Worm (Caenorhabditis elegans) whole organism, L4 larva: ENCODE results near the gene ZK470.14.

Source experiments
- F44E2.7 ChIP-seq: fragments of 200-800 bp; sonication (Bioruptor generic); IDR thresholded peaks from 2 replicates; pipeline ENCODE4 v2.1.2; 2022; ENCODE audit warnings: missing genetic modification characterization, missing compliant biosample characterization
- T26A8.4 ChIP-seq: fragments of 200-800 bp; sonication (Bioruptor generic); IDR thresholded peaks from 2 replicates; pipeline ENCODE4 v1.3.6; 2022; ENCODE audit warnings: missing genetic modification characterization, missing compliant biosample characterization
- aly-2 ChIP-seq: sonication (generic microtip); optimal IDR thresholded peaks from 2 replicates; lab custom pipeline; 2018; ENCODE audit warnings: missing biosample characterization, missing genetic modification characterization
- ama-1 ChIP-seq: fragments of 150-350 bp; optimal IDR thresholded peaks from 2 replicates; lab custom pipeline; 2014; ENCODE audit warnings: inconsistent platforms, mixed read lengths
- ceh-20 ChIP-seq: fragments of 200-800 bp; sonication (Bioruptor generic); IDR thresholded peaks from 2 replicates; pipeline ENCODE4 v1.3.6; 2022; ENCODE audit warnings: missing genetic modification reagents, missing genetic modification characterization, missing compliant biosample characterization
- ceh-32 ChIP-seq: sonication (generic microtip); optimal IDR thresholded peaks from 2 replicates; lab custom pipeline; 2016; ENCODE audit warnings: mild to moderate bottlenecking, missing genetic modification characterization, missing compliant biosample characterization; ENCODE audit not compliant: poor library complexity
- ceh-44 ChIP-seq: fragments of 200-800 bp; sonication (Bioruptor generic); IDR thresholded peaks from 2 replicates; pipeline ENCODE4 v1.3.6; 2022; ENCODE audit warnings: missing genetic modification reagents, missing genetic modification characterization, missing compliant biosample characterization
- ceh-62 ChIP-seq: sonication (generic microtip); optimal IDR thresholded peaks from 2 replicates; lab custom pipeline; 2017; ENCODE audit warnings: missing biosample characterization, missing genetic modification characterization
- ces-1 ChIP-seq: fragments of 150-350 bp; sonication (generic microtip); optimal IDR thresholded peaks from 4 replicates; lab custom pipeline; 2014; ENCODE audit warnings: missing biosample characterization, missing genetic modification reagents, missing genetic modification characterization
- daf-16 ChIP-seq, 3 experiments: sonication (generic microtip); optimal IDR thresholded peaks; 2 replicates each; lab custom pipeline; 2016 to 2017; ENCODE audit warnings: missing genetic modification characterization in 3 of 3, missing genetic modification reagents in 3 of 3, mild to moderate bottlenecking in 2 of 3, missing compliant biosample characterization in 2 of 3, missing biosample characterization in 1 of 3, moderate library complexity in 1 of 3
- dmd-6 ChIP-seq: fragments of 200-800 bp; sonication (Bioruptor generic); IDR thresholded peaks from 2 replicates; pipeline ENCODE4 v1.3.6; 2022; ENCODE audit warnings: missing genetic modification reagents, missing genetic modification characterization, missing compliant biosample characterization
- dmd-8 ChIP-seq: fragments of 200-800 bp; sonication (Bioruptor generic); IDR thresholded peaks from 2 replicates; pipeline ENCODE4 v1.3.6; 2022; ENCODE audit warnings: missing genetic modification characterization, missing compliant biosample characterization
- duxl-1 ChIP-seq: sonication (generic microtip); optimal IDR thresholded peaks from 2 replicates; lab custom pipeline; 2016; ENCODE audit warnings: mild to moderate bottlenecking, missing genetic modification characterization, moderate library complexity, missing compliant biosample characterization; ENCODE audit not compliant: poor library complexity
- dve-1 ChIP-seq: sonication (generic microtip); optimal IDR thresholded peaks from 2 replicates; lab custom pipeline; 2017; ENCODE audit warnings: antibody characterized with exemption, mild to moderate bottlenecking, missing genetic modification characterization, missing compliant biosample characterization; ENCODE audit not compliant: insufficient read depth
- egl-27 ChIP-seq: sonication (generic microtip); optimal IDR thresholded peaks from 3 replicates; lab custom pipeline; 2017; ENCODE audit warnings: missing biosample characterization, missing genetic modification reagents, missing genetic modification characterization
- egl-43 ChIP-seq: fragments of 200-800 bp; sonication (Bioruptor generic); IDR thresholded peaks from 2 replicates; pipeline ENCODE4 v1.3.6; 2022; ENCODE audit warnings: missing genetic modification reagents, missing genetic modification characterization, missing compliant biosample characterization
- hlh-11 ChIP-seq: fragments of 200-800 bp; sonication (Bioruptor generic); optimal IDR thresholded peaks from 2 replicates; lab custom pipeline; 2018; ENCODE audit warnings: mild to moderate bottlenecking, missing genetic modification characterization, missing compliant biosample characterization
- hlh-30 ChIP-seq: sonication (generic microtip); optimal IDR thresholded peaks from 2 replicates; lab custom pipeline; 2017; ENCODE audit warnings: antibody characterized with exemption, mild to moderate bottlenecking, missing genetic modification characterization, missing compliant biosample characterization; ENCODE audit not compliant: insufficient read depth
- hmg-1.1 ChIP-seq: fragments of 200-800 bp; sonication (Bioruptor generic); IDR thresholded peaks from 2 replicates; pipeline ENCODE4 v1.3.6; 2022; ENCODE audit warnings: missing genetic modification reagents, missing genetic modification characterization, missing compliant biosample characterization
- lim-7 ChIP-seq: fragments of 200-800 bp; sonication (Bioruptor generic); IDR thresholded peaks from 2 replicates; pipeline ENCODE4 v1.3.6; 2022; ENCODE audit warnings: missing genetic modification characterization, missing compliant biosample characterization
- lin-13 ChIP-seq: fragments of 150-350 bp; optimal IDR thresholded peaks from 2 replicates; lab custom pipeline; 2014; ENCODE audit warnings: missing biosample characterization, missing genetic modification reagents, missing genetic modification characterization
- lin-29 ChIP-seq: fragments of 200-800 bp; sonication (Bioruptor generic); IDR thresholded peaks from 2 replicates; pipeline ENCODE4 v1.3.6; 2022; ENCODE audit warnings: missing genetic modification reagents, missing genetic modification characterization, missing compliant biosample characterization
- lin-39 ChIP-seq: fragments of 150-350 bp; optimal IDR thresholded peaks from 2 replicates; lab custom pipeline; 2014; ENCODE audit warnings: missing biosample characterization, missing genetic modification reagents, missing genetic modification characterization
- lsy-2 ChIP-seq, 2 experiments: fragments of 150-350 bp in 1 of 2; sonication (generic microtip) in 1 of 2; optimal IDR thresholded peaks; 2 replicates each; lab custom pipeline; 2014 to 2017; ENCODE audit warnings: missing biosample characterization in 2 of 2, missing genetic modification characterization in 2 of 2
- mep-1 ChIP-seq: fragments of 150-350 bp; sonication (generic microtip); optimal IDR thresholded peaks from 3 replicates; lab custom pipeline; 2014; ENCODE audit warnings: missing biosample characterization, missing genetic modification characterization
- mes-2 ChIP-seq: sonication (generic microtip); optimal IDR thresholded peaks from 2 replicates; lab custom pipeline; 2016; ENCODE audit warnings: missing genotype, mild to moderate bottlenecking, missing genetic modification characterization, missing compliant biosample characterization; ENCODE audit not compliant: poor library complexity, severe bottlenecking
- mxl-3 ChIP-seq: fragments of 200-800 bp; sonication (Bioruptor generic); optimal IDR thresholded peaks from 2 replicates; lab custom pipeline; 2018; ENCODE audit warnings: mild to moderate bottlenecking, missing genetic modification characterization, missing compliant biosample characterization
- nhr-11 ChIP-seq: fragments of 150-350 bp; optimal IDR thresholded peaks from 2 replicates; lab custom pipeline; 2014; ENCODE audit warnings: missing biosample characterization, missing genetic modification characterization
- nhr-237 ChIP-seq: sonication (generic microtip); optimal IDR thresholded peaks from 2 replicates; lab custom pipeline; 2017; ENCODE audit warnings: missing biosample characterization, missing genetic modification characterization
- nhr-28 ChIP-seq: fragments of 150-350 bp; optimal IDR thresholded peaks from 2 replicates; lab custom pipeline; 2014; ENCODE audit warnings: missing biosample characterization, missing genetic modification characterization
- nhr-42 ChIP-seq: fragments of 200-800 bp; sonication (Bioruptor generic); IDR thresholded peaks from 2 replicates; pipeline ENCODE4 v1.3.6; 2022; ENCODE audit warnings: missing genetic modification characterization, missing compliant biosample characterization
- nhr-48 ChIP-seq: sonication (generic microtip); optimal IDR thresholded peaks from 2 replicates; lab custom pipeline; 2016; ENCODE audit warnings: mild to moderate bottlenecking, missing genetic modification characterization, missing compliant biosample characterization
- nhr-77 ChIP-seq: fragments of 150-350 bp; optimal IDR thresholded peaks from 2 replicates; lab custom pipeline; 2014; ENCODE audit warnings: missing biosample characterization, missing genetic modification characterization
- php-3 ChIP-seq: fragments of 200-800 bp; sonication (Bioruptor generic); IDR thresholded peaks from 2 replicates; pipeline ENCODE4 v1.3.6; 2022; ENCODE audit warnings: missing genetic modification reagents, missing genetic modification characterization, missing compliant biosample characterization
- pqm-1 ChIP-seq: sonication (generic microtip); optimal IDR thresholded peaks from 2 replicates; lab custom pipeline; 2017; ENCODE audit warnings: missing biosample characterization, missing genetic modification characterization
- set-16 ChIP-seq: fragments of 200-800 bp; sonication (Bioruptor generic); IDR thresholded peaks from 2 replicates; pipeline ENCODE4 v1.3.6; 2022; ENCODE audit warnings: missing genetic modification reagents, missing genetic modification characterization, missing compliant biosample characterization
- snpc-1.2 ChIP-seq: fragments of 200-800 bp; sonication (Bioruptor generic); IDR thresholded peaks from 2 replicates; pipeline ENCODE4 v1.3.6; 2022; ENCODE audit warnings: missing genetic modification reagents, missing genetic modification characterization, missing compliant biosample characterization
- snpc-4 ChIP-seq: fragments of 150-350 bp; optimal IDR thresholded peaks from 2 replicates; lab custom pipeline; 2014; ENCODE audit warnings: missing biosample characterization, missing genetic modification characterization
- spr-3 ChIP-seq: fragments of 200-800 bp; sonication (Bioruptor generic); optimal IDR thresholded peaks from 2 replicates; lab custom pipeline; 2018; ENCODE audit warnings: mild to moderate bottlenecking, missing genetic modification characterization, missing compliant biosample characterization
- tag-97 ChIP-seq: fragments of 200-800 bp; sonication (Bioruptor generic); IDR thresholded peaks from 2 replicates; pipeline ENCODE4 v1.3.6; 2022; ENCODE audit warnings: missing genetic modification characterization, missing compliant biosample characterization
- unc-62 ChIP-seq, 3 experiments: fragments of 150-350 bp in 1 of 3; sonication (generic microtip); optimal IDR thresholded peaks in 2 of 3; peaks in 1 of 3; 1 replicate in 1 of 3; 2 replicates in 2 of 3; lab custom pipeline; 2014 to 2017; ENCODE audit warnings: missing biosample characterization in 3 of 3, missing genetic modification characterization in 3 of 3, missing genetic modification reagents in 3 of 3, missing genotype in 1 of 3
- zfp-3 ChIP-seq: fragments of 200-800 bp; sonication (Bioruptor generic); conservative IDR thresholded peaks from 2 replicates; pipeline ENCODE4 v1.3.6; 2022; ENCODE audit warnings: missing genetic modification reagents, missing genetic modification characterization, missing compliant biosample characterization
- zip-11 ChIP-seq: fragments of 200-800 bp; sonication (Bioruptor generic); IDR thresholded peaks from 2 replicates; pipeline ENCODE4 v1.3.6; 2022; ENCODE audit warnings: missing genetic modification characterization, missing compliant biosample characterization
- zip-2 ChIP-seq: fragments of 150-350 bp; optimal IDR thresholded peaks from 2 replicates; lab custom pipeline; 2014; ENCODE audit warnings: missing biosample characterization, missing genetic modification characterization
- ztf-11 ChIP-seq: fragments of 150-350 bp; optimal IDR thresholded peaks from 2 replicates; lab custom pipeline; 2014; ENCODE audit warnings: missing biosample characterization, missing genetic modification characterization

Gene ZK470.14

ce11 chrX:4214643-4215042, 47.4 kb downstream of the ZK470.14 start (continued):
- TF ChIP-seq zip-11 (GFP tag; lab: Robert Waterston, UW) (no peak), ceh-62 (tag; lab: Kevin White, UChicago) (no peak), hmg-1.1 (GFP tag; lab: Robert Waterston, UW) (peak; percentile 52), egl-43 (GFP tag; lab: Robert Waterston, UW) (no peak), ztf-11 (no peak), snpc-4 (no peak), set-16 (peak; percentile 45), nhr-42 (GFP tag; lab: Robert Waterston, UW) (no peak), ceh-44 (no peak)

DNA sequence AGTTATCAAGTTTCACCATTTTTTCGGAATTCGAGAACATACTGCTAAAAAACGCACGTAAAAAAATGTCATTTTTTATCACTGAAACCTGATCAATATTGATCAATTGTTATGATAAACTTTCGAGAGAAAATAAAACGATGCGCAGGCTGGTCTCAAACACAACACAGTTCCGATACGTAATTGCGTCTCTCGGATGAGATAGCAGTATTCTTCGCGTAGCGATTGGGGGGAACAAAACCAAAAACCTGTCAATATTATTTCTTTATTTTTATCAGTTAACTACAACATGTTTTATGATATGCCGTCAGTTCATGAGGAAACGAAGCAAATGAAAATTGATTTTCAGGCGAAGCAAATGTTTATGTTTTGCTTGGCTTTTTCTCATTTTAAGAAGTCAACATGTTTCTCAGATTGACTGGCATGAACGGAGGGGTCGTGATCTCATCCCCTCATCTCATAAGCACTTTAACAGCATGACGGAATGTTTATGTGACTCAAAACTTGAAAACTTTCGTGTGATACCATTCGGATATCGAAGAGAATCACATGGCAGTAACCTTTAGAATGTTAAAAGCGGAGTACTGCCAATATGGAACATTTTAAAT, 48.4 kb downstream of the ZK470.14 start:
- TF ChIP-seq nhr-28 (tag; lab: Kevin White, UChicago) = peak; percentile 82
- peak; percentile 55 for TF ChIP-seq pqm-1
- TF ChIP-seq zfp-3 = 0 out of 2 replicates have a peak, but pooled peaks have one; percentile 29
- TF ChIP-seq unc-62 (GFP tag; optimal IDR thresholded peaks at IDR 0.05 in 1 of 2; lab: Kevin White, UChicago) = peak in 1 of 2 experiments; percentile 37
- no peak for TF ChIP-seq unc-62 (tag; optimal IDR thresholded peaks at IDR 0.05; lab: Kevin White, UChicago)
- TF ChIP-seq nhr-11 (tag; lab: Kevin White, UChicago) = no peak
- peak; percentile 44 for TF ChIP-seq mep-1 (tag; lab: Kevin White, UChicago)
- TF ChIP-seq ces-1 (GFP tag; lab: Kevin White, UChicago) = no peak
- TF ChIP-seq ceh-20 (GFP tag; lab: Robert Waterston, UW) = no peak
- peak; percentile 66 for TF ChIP-seq php-3 (GFP tag; lab: Robert Waterston, UW)
- TF ChIP-seq T26A8.4 = no peak
- TF ChIP-seq daf-16 (GFP tag; optimal IDR thresholded peaks at IDR 0.05; lab: Kevin White, UChicago) = peak; percentile 2 to 78
- TF ChIP-seq daf-16 (tag; optimal IDR thresholded peaks at IDR 0.05; lab: Kevin White, UChicago) = peak; percentile 96
- peak; percentile 8 for TF ChIP-seq lin-13 (GFP tag; lab: Kevin White, UChicago)
- peak in 1 of 2 experiments; percentile 27 for TF ChIP-seq lsy-2 (tag; optimal IDR thresholded peaks at IDR 0.05; lab: Kevin White, UChicago)
- TF ChIP-seq zip-2 (tag; lab: Kevin White, UChicago) = no peak
- TF ChIP-seq nhr-77 (tag; lab: Kevin White, UChicago) = peak; percentile 16
- peak; percentile 92 for TF ChIP-seq dve-1 (tag; lab: Kevin White, UChicago)
- no peak for TF ChIP-seq duxl-1 (tag; lab: Kevin White, UChicago)
- peak; percentile 33 for TF ChIP-seq mxl-3
- peak; percentile 78 for TF ChIP-seq hlh-11 (tag; lab: Kevin White, UChicago)
- peak; percentile 75 for TF ChIP-seq dmd-6 (GFP tag; lab: Robert Waterston, UW)
- TF ChIP-seq spr-3 (GFP tag; lab: Kevin White, UChicago) = no peak
- TF ChIP-seq nhr-48 = peak; percentile 48
- peak; percentile 9 for TF ChIP-seq hlh-30

DNA sequence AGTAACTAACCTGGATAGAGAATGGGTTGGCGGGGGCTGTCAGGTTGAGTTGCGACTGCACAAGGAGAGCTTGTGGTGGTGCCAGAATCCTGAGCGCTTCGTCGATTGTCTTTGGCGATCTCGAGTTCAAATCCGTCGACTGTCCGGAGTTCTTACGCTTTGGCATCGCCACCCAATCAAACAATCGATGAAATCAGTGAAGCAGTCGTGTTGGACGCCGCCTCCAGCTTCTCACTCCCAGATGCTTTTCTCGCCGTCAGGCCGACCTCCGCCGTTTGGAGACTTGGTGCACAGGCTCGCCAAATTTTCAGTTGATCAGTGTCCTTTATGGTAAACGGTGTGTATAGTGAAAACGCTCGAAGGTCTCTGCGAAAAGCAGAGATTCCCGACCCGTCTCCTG, 49.6 kb downstream of the ZK470.14 start, which contains the start of the genes F20B6.10 and hpk-1:
Gene F20B6.10 (minus strand): TSS at position 303 of the 400 bp plus-strand sequence.
Gene hpk-1 (minus strand): TSS at position 397 of the 400 bp plus-strand sequence.
- TF ChIP-seq nhr-237 (no peak), egl-27 (no peak), snpc-4 (no peak), dmd-8 (no peak), nhr-42 (GFP tag; lab: Robert Waterston, UW) (0 out of 2 replicates have a peak, but pooled peaks have one; percentile 31), set-16 (peak; percentile 55), F44E2.7 (GFP tag; lab: Robert Waterston, UW) (no peak), unc-62 (GFP tag; optimal IDR thresholded peaks at IDR 0.05 in 1 of 2; lab: Kevin White, UChicago) (no peak), unc-62 (tag; optimal IDR thresholded peaks at IDR 0.05; lab: Kevin White, UChicago) (no peak), T26A8.4 (no peak), ceh-32 (tag; lab: Kevin White, UChicago) (no peak), aly-2 (no peak), lim-7 (GFP tag; lab: Robert Waterston, UW) (no peak), spr-3 (GFP tag; lab: Kevin White, UChicago) (no peak), tag-97 (GFP tag; lab: Robert Waterston, UW) (no peak), mes-2 (tag; lab: Kevin White, UChicago) (no peak), ceh-20 (GFP tag; lab: Robert Waterston, UW) (no peak), php-3 (GFP tag; lab: Robert Waterston, UW) (0 out of 2 replicates have a peak, but pooled peaks have one; percentile 10), ama-1 (no peak), lin-29 (GFP tag; lab: Robert Waterston, UW) (no peak), snpc-1.2 (GFP tag; lab: Robert Waterston, UW) (0 out of 2 replicates have a peak, but pooled peaks have one; percentile 30), lin-39 (tag; lab: Kevin White, UChicago) (no peak), pqm-1 (no peak), daf-16 (GFP tag; optimal IDR thresholded peaks at IDR 0.05; lab: Kevin White, UChicago) (no peak), daf-16 (tag; optimal IDR thresholded peaks at IDR 0.05; lab: Kevin White, UChicago) (no peak)
